Worm (Caenorhabditis elegans) whole organism, midembryonic: Measurements from ENCODE around the gene Y43F4A.4.

ENCODE experiments used
- T22C8.4 ChIP-seq: fragments of 200-800 bp; sonication (Bioruptor generic); IDR thresholded peaks from 2 replicates; pipeline ENCODE4 v1.3.6; 2022; ENCODE audit warnings: missing genetic modification characterization, missing compliant biosample characterization
- cog-1 ChIP-seq: sonication (generic microtip); optimal IDR thresholded peaks from 2 replicates; lab custom pipeline; 2016; ENCODE audit warnings: missing genetic modification characterization, missing compliant biosample characterization
- flt-1 ChIP-seq: fragments of 200-800 bp; sonication (Bioruptor generic); IDR thresholded peaks from 2 replicates; pipeline ENCODE4 v1.3.6; 2022; ENCODE audit warnings: missing genetic modification characterization, missing compliant biosample characterization
- klf-2 ChIP-seq: fragments of 200-800 bp; sonication (Bioruptor generic); conservative IDR thresholded peaks from 2 replicates; pipeline ENCODE4 v1.3.6; 2022; ENCODE audit warnings: missing genetic modification reagents, missing genetic modification characterization, missing compliant biosample characterization
- med-1 ChIP-seq: sonication (generic microtip); optimal IDR thresholded peaks from 2 replicates; lab custom pipeline; 2017; ENCODE audit warnings: missing genetic modification characterization, mild to moderate bottlenecking, missing compliant biosample characterization, antibody characterized with exemption, missing genetic modification reagents; ENCODE audit not compliant: insufficient read depth
- ref-1 ChIP-seq: fragments of 200-800 bp; sonication (Bioruptor generic); conservative IDR thresholded peaks from 2 replicates; pipeline ENCODE4 v1.3.6; 2022; ENCODE audit warnings: missing genetic modification reagents, missing genetic modification characterization, missing compliant biosample characterization
- tab-1 ChIP-seq: fragments of 200-800 bp; sonication (Bioruptor generic); IDR thresholded peaks from 2 replicates; pipeline ENCODE4 v1.3.6; 2022; ENCODE audit warnings: missing genetic modification characterization, missing compliant biosample characterization
- ztf-23 ChIP-seq: fragments of 200-800 bp; sonication (Bioruptor generic); IDR thresholded peaks from 2 replicates; pipeline ENCODE4 v1.3.6; 2022; ENCODE audit warnings: missing genetic modification reagents, missing genetic modification characterization, missing compliant biosample characterization
- ztf-29 ChIP-seq: fragments of 200-800 bp; sonication (Bioruptor generic); IDR thresholded peaks from 2 replicates; pipeline ENCODE4 v1.3.6; 2022; ENCODE audit warnings: missing genetic modification reagents, missing genetic modification characterization, missing compliant biosample characterization

Gene Y43F4A.4

ce11 chrIII:13222772-13223171, 22.6 kb upstream of the Y43F4A.4 start, which contains the start of gene Y43F4A.1:
Gene Y43F4A.1 (plus strand): TSS chrIII:13223072.
- no peak for TF ChIP-seq ztf-23 (GFP tag; lab: Robert Waterston, UW)
- TF ChIP-seq klf-2 (GFP tag; lab: Robert Waterston, UW), result no peak
- TF ChIP-seq med-1 (GFP tag; lab: Kevin White, UChicago), result no peak
- no peak for TF ChIP-seq flt-1 (GFP tag; lab: Robert Waterston, UW)
- no peak for TF ChIP-seq cog-1 (tag; lab: Kevin White, UChicago)
- TF ChIP-seq T22C8.4, result no peak
- no peak for TF ChIP-seq tab-1
- TF ChIP-seq ref-1, result no peak
- no peak for TF ChIP-seq ztf-29

DNA sequence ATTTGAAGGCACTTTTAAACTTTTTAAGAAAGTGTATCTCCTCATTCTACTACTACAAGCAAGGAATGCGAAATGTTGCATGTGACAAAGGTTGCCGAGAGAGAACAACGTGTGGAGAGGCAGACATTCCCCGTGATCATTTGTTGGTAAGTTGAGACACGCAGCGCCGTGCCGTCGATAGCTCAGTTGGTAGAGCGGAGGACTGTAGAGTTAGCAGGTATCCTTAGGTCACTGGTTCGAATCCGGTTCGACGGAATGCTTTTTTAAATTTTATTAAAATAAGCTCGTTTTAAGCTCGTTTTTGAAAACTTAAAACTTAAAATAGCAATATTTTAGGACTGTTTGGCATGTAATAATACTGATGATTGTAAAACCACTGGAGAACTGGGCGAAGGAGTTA, 21.0 kb upstream of the Y43F4A.4 start:
- no peak for TF ChIP-seq med-1 (GFP tag; lab: Kevin White, UChicago)
- no peak; the same call in 1 of the 2 replicates for TF ChIP-seq ref-1
- no peak for TF ChIP-seq cog-1 (tag; lab: Kevin White, UChicago)
- peak; percentile 50; the same call in 1 of the 2 replicates for TF ChIP-seq flt-1 (GFP tag; lab: Robert Waterston, UW)
- TF ChIP-seq tab-1, result peak; percentile 71
- 0 out of 2 replicates have a peak, but pooled peaks have one; percentile 48 for TF ChIP-seq ztf-23 (GFP tag; lab: Robert Waterston, UW)
- TF ChIP-seq ztf-29, result no peak
- no peak for TF ChIP-seq T22C8.4

DNA sequence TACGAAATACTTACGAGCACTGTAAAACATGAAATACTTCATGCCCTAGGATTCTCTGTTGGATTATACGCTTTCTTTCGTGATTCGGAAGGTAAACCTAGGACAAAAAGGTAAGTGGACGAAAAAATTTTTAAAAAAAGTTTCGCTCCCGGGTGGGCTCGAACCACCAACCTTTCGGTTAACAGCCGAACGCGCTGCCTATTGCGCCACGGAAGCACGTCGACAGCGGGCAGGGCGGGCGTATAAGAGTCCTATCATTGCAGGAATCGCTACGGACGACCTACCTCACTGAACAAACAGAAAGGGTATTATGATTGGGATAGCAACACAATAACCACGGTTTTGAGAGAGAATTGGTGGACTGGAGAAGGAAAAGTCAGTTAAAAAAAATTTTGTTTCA, 20.4 kb upstream of the Y43F4A.4 start:
- no peak for TF ChIP-seq med-1 (GFP tag; lab: Kevin White, UChicago)
- TF ChIP-seq klf-2 (GFP tag; lab: Robert Waterston, UW), result peak; percentile 68; the same call in 1 of the 2 replicates
- TF ChIP-seq ztf-29, result peak; percentile 53; the same call in 1 of the 2 replicates
- TF ChIP-seq T22C8.4, result 0 out of 2 replicates have a peak, but pooled peaks have one; percentile 57
- peak; percentile 69 for TF ChIP-seq ztf-23 (GFP tag; lab: Robert Waterston, UW)
- peak; percentile 85 for TF ChIP-seq tab-1
- TF ChIP-seq cog-1 (tag; lab: Kevin White, UChicago), result no peak
- peak; percentile 89 for TF ChIP-seq flt-1 (GFP tag; lab: Robert Waterston, UW)
- peak; percentile 74 for TF ChIP-seq ref-1

ce11 chrIII:13246265-13246664, 884 bp downstream of the Y43F4A.4 start, which contains the start of gene anoh-1:
Gene anoh-1 (plus strand): TSS chrIII:13246565.
- TF ChIP-seq med-1 (GFP tag; lab: Kevin White, UChicago) (no peak), ref-1 (no peak), cog-1 (tag; lab: Kevin White, UChicago) (no peak), ztf-23 (GFP tag; lab: Robert Waterston, UW) (no peak), tab-1 (no peak), T22C8.4 (no peak), klf-2 (GFP tag; lab: Robert Waterston, UW) (no peak), ztf-29 (no peak), flt-1 (GFP tag; lab: Robert Waterston, UW) (no peak)

DNA sequence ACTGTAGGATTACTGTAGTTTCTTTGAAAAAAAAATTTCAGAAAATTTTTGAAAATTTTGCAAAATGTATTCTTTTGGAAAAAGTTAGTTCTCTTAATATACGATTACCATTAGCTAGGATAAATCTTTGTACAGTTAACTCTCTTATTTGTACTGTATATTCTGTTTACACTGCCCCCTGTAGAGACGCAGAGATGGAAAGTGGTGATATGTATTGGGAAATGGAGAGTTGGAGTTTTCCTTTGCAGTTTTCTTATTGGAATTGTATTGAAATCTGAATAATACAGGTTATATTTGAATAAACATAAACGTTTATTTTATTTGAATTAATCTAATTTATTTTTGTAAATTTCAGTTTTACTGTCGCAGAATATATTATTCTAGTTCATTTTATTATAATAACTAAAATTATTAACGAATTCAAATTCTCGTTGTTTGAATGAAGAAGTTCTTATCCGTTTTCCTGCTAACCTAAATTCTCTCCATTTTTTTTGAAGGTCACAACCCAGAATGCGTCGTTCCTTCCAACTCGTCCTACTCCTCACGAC, 8.9 kb downstream of the Y43F4A.4 start, which contains the start of gene F56A8.9:
TSS of gene F56A8.9 (plus strand) at position 498 of the 548 bp plus-strand sequence.
- TF ChIP-seq ztf-29, result no peak
- no peak for TF ChIP-seq flt-1 (GFP tag; lab: Robert Waterston, UW)
- TF ChIP-seq ztf-23 (GFP tag; lab: Robert Waterston, UW), result no peak
- TF ChIP-seq med-1 (GFP tag; lab: Kevin White, UChicago), result no peak
- TF ChIP-seq klf-2 (GFP tag; lab: Robert Waterston, UW), result no peak

- TF ChIP-seq med-1 (GFP tag; lab: Kevin White, UChicago) (no peak), flt-1 (GFP tag; lab: Robert Waterston, UW) (no peak), klf-2 (GFP tag; lab: Robert Waterston, UW) (no peak), T22C8.4 (no peak)
Observed at ce11 chrIII:13256438-13256928, 11.1 kb downstream of the Y43F4A.4 start, which contains the start of gene F56A8.3. Gene F56A8.3 (plus strand): TSS chrIII:13256878.

ce11 chrIII:13258163-13258562, 12.8 kb downstream of the Y43F4A.4 start:
- TF ChIP-seq ztf-23 (GFP tag; lab: Robert Waterston, UW) (no peak), ztf-29 (no peak), klf-2 (GFP tag; lab: Robert Waterston, UW) (no peak), ref-1 (no peak), cog-1 (tag; lab: Kevin White, UChicago) (no peak), med-1 (GFP tag; lab: Kevin White, UChicago) (no peak), tab-1 (no peak), flt-1 (GFP tag; lab: Robert Waterston, UW) (no peak), T22C8.4 (no peak)

DNA sequence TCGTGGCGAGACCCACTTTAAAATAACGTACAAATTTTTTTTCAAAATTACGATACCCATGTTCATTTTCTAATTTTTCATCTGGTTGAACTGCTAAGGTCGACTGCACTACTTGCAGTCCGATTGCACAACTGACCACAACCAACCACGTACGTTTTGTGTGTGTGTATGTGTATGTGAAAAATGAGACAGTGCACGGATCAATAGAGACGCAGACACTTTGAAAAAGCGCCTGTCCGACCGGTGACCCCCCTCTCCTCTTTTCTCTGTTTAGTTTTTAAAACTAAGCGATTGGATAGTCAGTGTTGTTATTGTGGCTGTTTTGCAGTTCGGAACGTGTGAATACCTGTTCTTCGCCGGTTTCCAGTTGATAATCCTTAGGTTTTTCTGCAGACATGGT, 13.4 kb downstream of the Y43F4A.4 start:
- TF ChIP-seq klf-2 (GFP tag; lab: Robert Waterston, UW) (no peak), cog-1 (tag; lab: Kevin White, UChicago) (no peak), flt-1 (GFP tag; lab: Robert Waterston, UW) (0 out of 2 replicates have a peak, but pooled peaks have one; percentile 17)

DNA sequence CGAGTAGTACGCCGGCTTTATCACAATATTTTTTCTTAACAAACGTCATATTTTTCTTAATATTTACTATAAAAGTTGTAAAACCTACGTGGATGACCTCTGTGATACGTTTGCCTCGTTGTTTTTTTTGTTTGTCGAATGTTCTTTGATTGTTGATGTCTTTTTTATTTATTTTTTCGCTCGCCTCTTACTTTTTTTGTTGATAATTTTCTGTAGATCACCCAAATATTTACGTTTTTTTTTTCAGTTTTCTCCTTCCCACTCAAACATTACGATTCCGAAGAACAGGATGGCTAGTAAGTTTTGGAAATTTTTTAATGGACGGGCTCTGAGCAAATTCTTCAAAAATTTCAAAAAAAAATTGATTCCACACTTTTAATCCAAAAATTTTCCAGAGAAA, 15.0 kb downstream of the Y43F4A.4 start:
- TF ChIP-seq flt-1 (GFP tag; lab: Robert Waterston, UW), result no peak
- no peak for TF ChIP-seq T22C8.4
- TF ChIP-seq cog-1 (tag; lab: Kevin White, UChicago), result no peak
- TF ChIP-seq med-1 (GFP tag; lab: Kevin White, UChicago), result no peak
- TF ChIP-seq ztf-23 (GFP tag; lab: Robert Waterston, UW), result no peak
- no peak for TF ChIP-seq tab-1
- TF ChIP-seq klf-2 (GFP tag; lab: Robert Waterston, UW), result no peak
- TF ChIP-seq ref-1, result no peak
- no peak for TF ChIP-seq ztf-29

ce11 chrIII:13262987-13263386, 17.6 kb downstream of the Y43F4A.4 start, which contains the start of gene F56A8.4:
Gene F56A8.4 (plus strand): TSS chrIII:13263287.
- TF ChIP-seq klf-2 (GFP tag; lab: Robert Waterston, UW), result no peak
- TF ChIP-seq ztf-29, result no peak
- TF ChIP-seq T22C8.4, result no peak
- no peak for TF ChIP-seq cog-1 (tag; lab: Kevin White, UChicago)
- no peak for TF ChIP-seq ztf-23 (GFP tag; lab: Robert Waterston, UW)
- no peak for TF ChIP-seq tab-1
- no peak for TF ChIP-seq med-1 (GFP tag; lab: Kevin White, UChicago)
- no peak for TF ChIP-seq ref-1
- TF ChIP-seq flt-1 (GFP tag; lab: Robert Waterston, UW), result no peak
